Worm (Caenorhabditis elegans): Measurements from ENCODE around the gene unc-62.
A peak's percentile ranks its signal among the peaks of the same experiment; 100 is the strongest.
"Not testable (repeated sequence)": the region's sequence is repeated elsewhere in the genome, so short reads cannot be mapped to it uniquely, and the experiment has no call there.

The unc-62 gene

ce11 chrV:4471065-4471464 lies 26.2 kb upstream of the unc-62 start, which contains the start of gene T08H10.3:
T08H10.3 (plus strand) TSS chrV:4471365.
- TF ChIP-seq R02D3.7 (tag; optimal IDR thresholded peaks at IDR 0.05) (no peak), ztf-11 (tag; optimal IDR thresholded peaks at IDR 0.05) (no peak), nhr-129 (tag; optimal IDR thresholded peaks at IDR 0.05) (no peak), gmeb-1 (tag; optimal IDR thresholded peaks at IDR 0.05) (no peak), mdl-1 (tag; optimal IDR thresholded peaks at IDR 0.05) (no peak), lin-39 (tag; optimal IDR thresholded peaks at IDR 0.05) (no peak), blmp-1 (tag; optimal IDR thresholded peaks at IDR 0.05; ENCODE audit: insufficient read depth) (no peak), lin-11 (tag; optimal IDR thresholded peaks at IDR 0.05) (no peak), unc-39 (tag; optimal IDR thresholded peaks at IDR 0.05) (no peak), mbf-1 (tag; optimal IDR thresholded peaks at IDR 0.05) (no peak), Y55F3AM.14 (GFP tag; optimal IDR thresholded peaks at IDR 0.05) (no peak), fos-1 (tag; optimal IDR thresholded peaks at IDR 0.05) (no peak), sem-4 (tag; optimal IDR thresholded peaks at IDR 0.05) (no peak)

ce11 chrV:4474543-4474942 lies 22.7 kb upstream of the unc-62 start, which contains the start of gene str-35:
str-35 (plus strand) TSS chrV:4474843.
- TF ChIP-seq sem-4 (tag; optimal IDR thresholded peaks at IDR 0.05); sma-9 (GFP tag; optimal IDR thresholded peaks at IDR 0.05); sma-9 (tag; optimal IDR thresholded peaks at IDR 0.05); elt-3 (tag; optimal IDR thresholded peaks at IDR 0.05): not testable (repeated sequence)

ce11 chrV:4481823-4482222 lies 15.4 kb upstream of the unc-62 start:
- TF ChIP-seq alr-1 (tag; optimal IDR thresholded peaks at IDR 0.05) (no peak), F13H6.1 (tag; optimal IDR thresholded peaks at IDR 0.05) (no peak), lsy-2 (tag; optimal IDR thresholded peaks at IDR 0.05) (no peak), aly-2 (tag; optimal IDR thresholded peaks at IDR 0.05) (no peak)

ce11 chrV:4483049-4483507 lies 14.2 kb upstream of the unc-62 start, which contains the start of gene exc-15:
exc-15 (plus strand) TSS chrV:4483459.
- TF ChIP-seq nhr-6 (tag; optimal IDR thresholded peaks at IDR 0.05) = no peak
- no peak for TF ChIP-seq peb-1 (tag; optimal IDR thresholded peaks at IDR 0.05)
- TF ChIP-seq nhr-129 (tag; optimal IDR thresholded peaks at IDR 0.05) = peak; percentile 85
- no peak for TF ChIP-seq lin-13 (GFP tag; optimal IDR thresholded peaks at IDR 0.05)
- no peak for TF ChIP-seq nhr-237 (tag; optimal IDR thresholded peaks at IDR 0.05)
- peak; percentile 56 for TF ChIP-seq blmp-1 (tag; optimal IDR thresholded peaks at IDR 0.05; ENCODE audit: insufficient read depth)
- peak; percentile 60 for TF ChIP-seq skn-1 (tag; optimal IDR thresholded peaks at IDR 0.05)
- peak; percentile 15 for TF ChIP-seq gmeb-1 (tag; optimal IDR thresholded peaks at IDR 0.05)
- no peak for TF ChIP-seq ceh-16 (tag; optimal IDR thresholded peaks at IDR 0.05)
- no peak for TF ChIP-seq C34F6.9 (tag; optimal IDR thresholded peaks at IDR 0.05)
- peak; percentile 4 for TF ChIP-seq F13H6.1 (tag; optimal IDR thresholded peaks at IDR 0.05)
- peak; percentile 77 for TF ChIP-seq fos-1 (tag; optimal IDR thresholded peaks at IDR 0.05)
- TF ChIP-seq sma-3 (GFP tag; optimal IDR thresholded peaks at IDR 0.05) = peak; percentile 19
- TF ChIP-seq nhr-25 (tag; optimal IDR thresholded peaks at IDR 0.05) = peak; percentile 66
- TF ChIP-seq lin-11 (tag; optimal IDR thresholded peaks at IDR 0.05) = no peak
- no peak for TF ChIP-seq ZK546.5 (tag; optimal IDR thresholded peaks at IDR 0.05)
- TF ChIP-seq mab-5 (tag; optimal IDR thresholded peaks at IDR 0.05) = no peak
- TF ChIP-seq lsy-2 (tag; optimal IDR thresholded peaks at IDR 0.05) = peak in 1 of 2 experiments; percentile 39
- TF ChIP-seq Y55F3AM.14 (GFP tag; optimal IDR thresholded peaks at IDR 0.05) = peak; percentile 29
- TF ChIP-seq aly-2 (tag; optimal IDR thresholded peaks at IDR 0.05) = no peak
- peak; percentile 35 for TF ChIP-seq sma-9 (GFP tag; optimal IDR thresholded peaks at IDR 0.05)
- TF ChIP-seq sma-9 (tag; optimal IDR thresholded peaks at IDR 0.05) = no peak
- no peak for TF ChIP-seq ztf-4 (tag; optimal IDR thresholded peaks at IDR 0.05)
- no peak for TF ChIP-seq nhr-23 (tag; optimal IDR thresholded peaks at IDR 0.05)
- TF ChIP-seq ztf-1 (GFP tag; conservative IDR thresholded peaks at IDR 0.05) = no peak
- no peak for TF ChIP-seq alr-1 (tag; optimal IDR thresholded peaks at IDR 0.05)
- TF ChIP-seq dmd-4 (tag; optimal IDR thresholded peaks at IDR 0.05) = no peak
- peak; percentile 49 for TF ChIP-seq nhr-21 (tag; optimal IDR thresholded peaks at IDR 0.05)
- peak; percentile 29 for TF ChIP-seq crh-2 (tag; optimal IDR thresholded peaks at IDR 0.05)

Data from whole organism, L2 larva.